Fruit fly (Drosophila melanogaster): ENCODE measurements around the gene CG46511.
"Not testable (repeated sequence)": the region's sequence is repeated elsewhere in the genome, so short reads cannot be mapped to it uniquely, and the experiment has no call there.

The CG46511 gene

dm6 chrX:22182193-22182592 lies at the start of gene CG46511:
TSS of gene CG46511 (plus strand) at chrX:22182493.
- TF ChIP-seq CG8478, CTCF (optimal IDR thresholded peaks at IDR 0.05): not testable (repeated sequence)

dm6 chrX:22142758-22143157 lies 39.5 kb upstream of the CG46511 start, which contains the start of gene CG40813:
TSS of gene CG40813 (plus strand) at chrX:22143058.
- TF ChIP-seq CG8478, CTCF (optimal IDR thresholded peaks at IDR 0.05): not testable (repeated sequence)

dm6 chrX:22147489-22147888 lies 34.8 kb upstream of the CG46511 start, which contains the start of gene CG46504:
TSS of gene CG46504 (plus strand) at chrX:22147789.
- TF ChIP-seq CTCF, CG8478 (optimal IDR thresholded peaks at IDR 0.05): not testable (repeated sequence)

DNA sequence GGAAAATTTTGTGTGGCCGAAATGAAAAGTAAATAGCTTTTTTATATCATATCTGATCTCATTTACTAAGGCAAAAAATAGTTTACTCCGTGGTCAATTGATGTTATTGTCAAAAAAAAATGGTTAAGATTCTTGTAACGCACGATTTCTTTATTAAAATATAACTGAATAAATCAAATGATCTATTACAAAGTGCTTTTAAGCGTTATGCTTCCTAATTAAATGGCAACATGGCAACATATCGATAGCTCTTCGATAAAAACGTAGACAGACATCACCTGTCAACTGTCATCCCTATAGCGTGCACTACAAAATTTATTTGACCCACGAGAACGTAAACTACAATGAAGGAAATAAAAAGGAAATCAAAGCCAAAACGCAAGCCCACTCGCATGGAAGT lies 29.8 kb upstream of the CG46511 start, which contains the start of gene CG46505:
Gene CG46505 (plus strand): TSS at position 301 of the 400 bp plus-strand sequence.
- TF ChIP-seq CG8478, CTCF (optimal IDR thresholded peaks at IDR 0.05): not testable (repeated sequence)

dm6 chrX:22157587-22157986 lies 24.7 kb upstream of the CG46511 start, which contains the start of gene CG46506:
TSS of gene CG46506 (plus strand) at chrX:22157887.
- not testable (repeated sequence) for TF ChIP-seq CTCF, CG8478 (optimal IDR thresholded peaks at IDR 0.05)

dm6 chrX:22162623-22163022 lies 19.7 kb upstream of the CG46511 start, which contains the start of gene CG46507:
TSS of gene CG46507 (plus strand) at chrX:22162923.
- not testable (repeated sequence) for TF ChIP-seq CG8478, CTCF (optimal IDR thresholded peaks at IDR 0.05)

DNA sequence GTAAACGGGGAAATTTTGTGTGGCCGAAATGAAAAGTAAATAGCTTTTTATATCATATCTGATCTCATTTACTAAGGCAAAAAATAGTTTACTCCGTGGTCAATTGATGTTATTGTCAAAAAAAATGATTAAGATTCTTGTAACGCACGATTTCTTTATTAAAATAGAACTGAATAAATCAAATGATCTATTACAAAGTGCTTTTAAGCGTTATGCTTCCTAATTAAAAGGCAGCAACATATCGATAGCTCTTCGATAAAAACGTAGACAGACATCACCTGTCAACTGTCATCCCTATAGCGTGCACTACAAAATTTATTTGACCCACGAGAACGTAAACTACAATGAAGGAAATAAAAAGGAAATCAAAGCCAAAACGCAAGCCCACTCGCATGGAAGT lies 14.9 kb upstream of the CG46511 start, which contains the start of gene CG46508:
Gene CG46508 (plus strand): TSS at position 301 of the 400 bp plus-strand sequence.
- TF ChIP-seq CTCF, CG8478 (optimal IDR thresholded peaks at IDR 0.05): not testable (repeated sequence)

dm6 chrX:22172341-22172740 lies 10.0 kb upstream of the CG46511 start, which contains the start of gene CG46509:
TSS of gene CG46509 (plus strand) at chrX:22172641.
- TF ChIP-seq CG8478, CTCF (optimal IDR thresholded peaks at IDR 0.05): not testable (repeated sequence)

DNA sequence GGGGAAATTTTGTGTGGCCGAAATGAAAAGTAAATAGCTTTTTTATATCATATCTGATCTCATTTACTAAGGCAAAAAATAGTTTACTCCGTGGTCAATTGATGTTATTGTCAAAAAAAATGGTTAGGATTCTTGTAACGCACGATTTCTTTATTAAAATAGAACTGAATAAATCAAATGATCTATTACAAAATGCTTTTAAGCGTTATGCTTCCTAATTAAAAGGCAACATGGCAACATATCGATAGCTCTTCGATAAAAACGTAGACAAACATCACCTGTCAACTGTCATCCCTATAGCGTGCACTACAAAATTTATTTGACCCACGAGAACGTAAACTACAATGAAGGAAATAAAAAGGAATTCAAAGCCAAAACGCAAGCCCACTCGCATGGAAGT lies 5.1 kb upstream of the CG46511 start, which contains the start of gene CG46510:
Gene CG46510 (plus strand): TSS at position 301 of the 400 bp plus-strand sequence.
- not testable (repeated sequence) for TF ChIP-seq CG8478, CTCF (optimal IDR thresholded peaks at IDR 0.05)

- TF ChIP-seq CG8478, CTCF (optimal IDR thresholded peaks at IDR 0.05): not testable (repeated sequence)
These were observed 4.8 kb downstream of the CG46511 start, which contains the start of gene CG46512 for dm6 chrX:22187070-22187469. TSS of gene CG46512 (plus strand) at chrX:22187370.

dm6 chrX:22191973-22192372 lies 9.7 kb downstream of the CG46511 start, which contains the start of gene CG46513:
TSS of gene CG46513 (plus strand) at chrX:22192273.
- not testable (repeated sequence) for TF ChIP-seq CTCF, CG8478 (optimal IDR thresholded peaks at IDR 0.05)

dm6 chrX:22196874-22197273 lies 14.6 kb downstream of the CG46511 start, which contains the start of gene CG46514:
TSS of gene CG46514 (plus strand) at chrX:22197174.
- TF ChIP-seq CG8478, CTCF (optimal IDR thresholded peaks at IDR 0.05): not testable (repeated sequence)

dm6 chrX:22201883-22202282 lies 19.6 kb downstream of the CG46511 start, which contains the start of gene CG46515:
TSS of gene CG46515 (plus strand) at chrX:22202183.
- not testable (repeated sequence) for TF ChIP-seq CTCF, CG8478 (optimal IDR thresholded peaks at IDR 0.05)

dm6 chrX:22212028-22212427 lies 29.7 kb downstream of the CG46511 start, which contains the start of gene CG46516:
TSS of gene CG46516 (plus strand) at chrX:22212328.
- TF ChIP-seq CTCF, CG8478 (optimal IDR thresholded peaks at IDR 0.05): not testable (repeated sequence)

DNA sequence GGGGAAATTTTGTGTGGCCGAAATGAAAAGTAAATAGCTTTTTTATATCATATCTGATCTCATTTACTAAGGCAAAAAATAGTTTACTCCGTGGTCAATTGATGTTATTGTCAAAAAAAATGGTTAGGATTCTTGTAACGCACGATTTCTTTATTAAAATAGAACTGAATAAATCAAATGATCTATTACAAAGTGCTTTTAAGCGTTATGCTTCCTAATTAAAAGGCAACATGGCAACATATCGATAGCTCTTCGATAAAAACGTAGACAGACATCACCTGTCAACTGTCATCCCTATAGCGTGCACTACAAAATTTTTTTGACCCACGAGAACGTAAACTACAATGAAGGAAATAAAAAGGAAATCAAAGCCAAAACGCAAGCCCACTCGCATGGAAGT lies 34.8 kb downstream of the CG46511 start, which contains the start of gene CG46517:
Gene CG46517 (plus strand): TSS at position 301 of the 400 bp plus-strand sequence.
- TF ChIP-seq CG8478, CTCF (optimal IDR thresholded peaks at IDR 0.05): not testable (repeated sequence)
